Worm (Caenorhabditis elegans) whole organism, L3 larva: ENCODE measurements around the gene F07E5.13.

Experiments used
- ceh-82 ChIP-seq: fragments of 150-350 bp; optimal IDR thresholded peaks from 2 replicates; lab custom pipeline; 2014; ENCODE audit warnings: missing biosample characterization, missing genetic modification characterization
- ceh-9 ChIP-seq: sonication (generic microtip); optimal IDR thresholded peaks from 2 replicates; lab custom pipeline; 2018; ENCODE audit warnings: missing biosample characterization, missing genetic modification characterization
- daf-12 ChIP-seq: fragments of 150-350 bp; optimal IDR thresholded peaks from 2 replicates; lab custom pipeline; 2014; ENCODE audit warnings: missing biosample characterization, missing genetic modification reagents, missing genetic modification characterization
- fkh-10 ChIP-seq: sonication (generic microtip); optimal IDR thresholded peaks from 2 replicates; lab custom pipeline; 2017; ENCODE audit warnings: missing biosample characterization, missing genetic modification reagents, missing genetic modification characterization
- fos-1 ChIP-seq: fragments of 150-350 bp; optimal IDR thresholded peaks from 2 replicates; lab custom pipeline; 2014; ENCODE audit warnings: missing biosample characterization, missing genetic modification characterization
- nhr-11 ChIP-seq: fragments of 150-350 bp; optimal IDR thresholded peaks from 2 replicates; lab custom pipeline; 2014; ENCODE audit warnings: missing biosample characterization, missing genetic modification characterization
- nhr-12 ChIP-seq: fragments of 150-350 bp; optimal IDR thresholded peaks from 2 replicates; lab custom pipeline; 2014; ENCODE audit warnings: missing biosample characterization, missing genetic modification characterization
- nhr-77 ChIP-seq: fragments of 150-350 bp; optimal IDR thresholded peaks from 2 replicates; lab custom pipeline; 2014; ENCODE audit warnings: missing biosample characterization, missing genetic modification characterization
- skn-1 ChIP-seq: fragments of 150-350 bp; optimal IDR thresholded peaks from 2 replicates; lab custom pipeline; 2014; ENCODE audit warnings: missing biosample characterization, missing genetic modification characterization
- unc-62 ChIP-seq: fragments of 150-350 bp; sonication (generic microtip); optimal IDR thresholded peaks from 4 replicates; lab custom pipeline; 2014; ENCODE audit warnings: missing biosample characterization, missing genetic modification reagents, missing genetic modification characterization
- zag-1 ChIP-seq: fragments of 150-350 bp; optimal IDR thresholded peaks from 2 replicates; lab custom pipeline; 2014; ENCODE audit warnings: missing biosample characterization, missing genetic modification characterization

- no peak for TF ChIP-seq ceh-9
- TF ChIP-seq daf-12 (tag; lab: Kevin White, UChicago), result no peak
- no peak for TF ChIP-seq skn-1 (tag; lab: Kevin White, UChicago)
- no peak for TF ChIP-seq nhr-77
- TF ChIP-seq ceh-82 (tag; lab: Kevin White, UChicago), result no peak
- TF ChIP-seq nhr-11 (tag; lab: Kevin White, UChicago), result no peak
- TF ChIP-seq nhr-12 (tag; lab: Kevin White, UChicago), result no peak
- TF ChIP-seq unc-62 (GFP tag; lab: Kevin White, UChicago), result no peak
- TF ChIP-seq fos-1 (tag; lab: Kevin White, UChicago), result no peak
- no peak for TF ChIP-seq fkh-10 (GFP tag; lab: Kevin White, UChicago)
- no peak for TF ChIP-seq zag-1
These were observed 18.4 kb downstream of the F07E5.13 start, which contains the start of gene bath-24 for ce11 chrII:2045505-2045904.
